Worm (Caenorhabditis elegans) whole organism, L4 larva: ENCODE data around the gene aqp-1.

Experiments
- D1046.2 ChIP-seq: fragments of 200-800 bp; sonication (Bioruptor generic); IDR thresholded peaks from 2 replicates; pipeline ENCODE4 v1.3.6; 2022; ENCODE audit warnings: missing genetic modification characterization, missing compliant biosample characterization
- F10B5.3 ChIP-seq: sonication (generic microtip); optimal IDR thresholded peaks from 2 replicates; lab custom pipeline; 2016; ENCODE audit warnings: mild to moderate bottlenecking, missing genetic modification characterization, missing compliant biosample characterization
- R02D3.7 ChIP-seq: fragments of 150-350 bp; sonication (generic microtip); optimal IDR thresholded peaks from 3 replicates; lab custom pipeline; 2014; ENCODE audit warnings: missing biosample characterization, missing genetic modification characterization
- T26A8.4 ChIP-seq: fragments of 200-800 bp; sonication (Bioruptor generic); IDR thresholded peaks from 2 replicates; pipeline ENCODE4 v1.3.6; 2022; ENCODE audit warnings: missing genetic modification characterization, missing compliant biosample characterization
- Y105C5A.15 ChIP-seq: fragments of 200-800 bp; sonication (Bioruptor generic); IDR thresholded peaks from 2 replicates; pipeline ENCODE4 v1.3.6; 2022; ENCODE audit warnings: missing genetic modification characterization, missing compliant biosample characterization
- Y48G9A.11 ChIP-seq: fragments of 200-800 bp; sonication (Bioruptor generic); IDR thresholded peaks from 2 replicates; pipeline ENCODE4 v1.3.6; 2022; ENCODE audit warnings: missing genetic modification reagents, missing genetic modification characterization, missing compliant biosample characterization
- Y5F2A.4 ChIP-seq: fragments of 200-800 bp; sonication (Bioruptor generic); optimal IDR thresholded peaks from 2 replicates; lab custom pipeline; 2018; ENCODE audit warnings: mild to moderate bottlenecking, missing genetic modification characterization, missing compliant biosample characterization
- ZK546.5 ChIP-seq, 2 experiments: sonication (generic microtip); optimal IDR thresholded peaks; 2 replicates each; lab custom pipeline; 2017; ENCODE audit warnings: missing biosample characterization in 2 of 2, missing genetic modification characterization in 2 of 2
- ama-1 ChIP-seq: fragments of 150-350 bp; optimal IDR thresholded peaks from 2 replicates; lab custom pipeline; 2014; ENCODE audit warnings: inconsistent platforms, mixed read lengths
- arid-1 ChIP-seq: fragments of 200-800 bp; sonication (Bioruptor generic); conservative IDR thresholded peaks from 2 replicates; pipeline ENCODE4 v1.3.6; 2022; ENCODE audit warnings: missing genetic modification reagents, missing genetic modification characterization, missing compliant biosample characterization
- attf-4 ChIP-seq: sonication (generic microtip); optimal IDR thresholded peaks from 3 replicates; lab custom pipeline; 2017; ENCODE audit warnings: missing biosample characterization, missing genetic modification characterization
- ceh-32 ChIP-seq: sonication (generic microtip); optimal IDR thresholded peaks from 2 replicates; lab custom pipeline; 2016; ENCODE audit warnings: mild to moderate bottlenecking, missing genetic modification characterization, missing compliant biosample characterization; ENCODE audit not compliant: poor library complexity
- cey-2 ChIP-seq: sonication (generic microtip); optimal IDR thresholded peaks from 3 replicates; lab custom pipeline; 2017; ENCODE audit warnings: missing genetic modification characterization, mild to moderate bottlenecking, missing compliant biosample characterization, antibody characterized with exemption, borderline replicate concordance; ENCODE audit not compliant: insufficient read depth
- daf-16 ChIP-seq, 3 experiments: sonication (generic microtip); optimal IDR thresholded peaks; 2 replicates each; lab custom pipeline; 2016 to 2017; ENCODE audit warnings: missing genetic modification characterization in 3 of 3, missing genetic modification reagents in 3 of 3, mild to moderate bottlenecking in 2 of 3, missing compliant biosample characterization in 2 of 3, missing biosample characterization in 1 of 3, moderate library complexity in 1 of 3
- dmd-6 ChIP-seq: fragments of 200-800 bp; sonication (Bioruptor generic); IDR thresholded peaks from 2 replicates; pipeline ENCODE4 v1.3.6; 2022; ENCODE audit warnings: missing genetic modification reagents, missing genetic modification characterization, missing compliant biosample characterization
- dmd-9 ChIP-seq: fragments of 200-800 bp; sonication (Bioruptor generic); IDR thresholded peaks from 2 replicates; pipeline ENCODE4 v1.3.6; 2022; ENCODE audit warnings: missing genetic modification reagents, missing genetic modification characterization, missing compliant biosample characterization
- dve-1 ChIP-seq: sonication (generic microtip); optimal IDR thresholded peaks from 2 replicates; lab custom pipeline; 2017; ENCODE audit warnings: antibody characterized with exemption, mild to moderate bottlenecking, missing genetic modification characterization, missing compliant biosample characterization; ENCODE audit not compliant: insufficient read depth
- egl-27 ChIP-seq: sonication (generic microtip); optimal IDR thresholded peaks from 3 replicates; lab custom pipeline; 2017; ENCODE audit warnings: missing biosample characterization, missing genetic modification reagents, missing genetic modification characterization
- gei-8 ChIP-seq: fragments of 200-800 bp; sonication (Bioruptor generic); optimal IDR thresholded peaks from 2 replicates; lab custom pipeline; 2018; ENCODE audit warnings: mild to moderate bottlenecking, missing genetic modification characterization, missing compliant biosample characterization
- hif-1 ChIP-seq, 2 experiments: sonication (generic microtip); optimal IDR thresholded peaks; 2 replicates each; lab custom pipeline; 2016 to 2017; ENCODE audit warnings: missing compliant biosample characterization in 2 of 2, missing genetic modification characterization in 2 of 2, missing genetic modification reagents in 2 of 2, missing genotype in 2 of 2, mild to moderate bottlenecking in 1 of 2
- hlh-30 ChIP-seq: sonication (generic microtip); optimal IDR thresholded peaks from 2 replicates; lab custom pipeline; 2017; ENCODE audit warnings: antibody characterized with exemption, mild to moderate bottlenecking, missing genetic modification characterization, missing compliant biosample characterization; ENCODE audit not compliant: insufficient read depth
- hmg-1.1 ChIP-seq: fragments of 200-800 bp; sonication (Bioruptor generic); IDR thresholded peaks from 2 replicates; pipeline ENCODE4 v1.3.6; 2022; ENCODE audit warnings: missing genetic modification reagents, missing genetic modification characterization, missing compliant biosample characterization
- lin-1 ChIP-seq: fragments of 200-800 bp; sonication (Bioruptor generic); IDR thresholded peaks from 2 replicates; pipeline ENCODE4 v1.3.6; 2022; ENCODE audit warnings: missing genetic modification reagents, missing genetic modification characterization, missing compliant biosample characterization
- lin-38 ChIP-seq: fragments of 200-800 bp; sonication (Bioruptor generic); IDR thresholded peaks from 2 replicates; pipeline ENCODE4 v1.3.6; 2022; ENCODE audit warnings: missing genetic modification reagents, missing genetic modification characterization, missing compliant biosample characterization
- mdl-1 ChIP-seq, 2 experiments: fragments of 150-350 bp in 1 of 2; sonication (generic microtip) in 1 of 2; optimal IDR thresholded peaks; 2 replicates each; lab custom pipeline; 2014 to 2017; ENCODE audit warnings: missing biosample characterization in 2 of 2, missing genetic modification characterization in 2 of 2
- mep-1 ChIP-seq: fragments of 150-350 bp; sonication (generic microtip); optimal IDR thresholded peaks from 3 replicates; lab custom pipeline; 2014; ENCODE audit warnings: missing biosample characterization, missing genetic modification characterization
- mxl-2 ChIP-seq: fragments of 200-800 bp; sonication (Bioruptor generic); conservative IDR thresholded peaks from 2 replicates; pipeline ENCODE4 v1.3.6; 2022; ENCODE audit warnings: missing genetic modification reagents, missing genetic modification characterization, missing compliant biosample characterization
- mxl-3 ChIP-seq: fragments of 200-800 bp; sonication (Bioruptor generic); optimal IDR thresholded peaks from 2 replicates; lab custom pipeline; 2018; ENCODE audit warnings: mild to moderate bottlenecking, missing genetic modification characterization, missing compliant biosample characterization
- nhr-102 ChIP-seq: sonication (generic microtip); optimal IDR thresholded peaks from 2 replicates; lab custom pipeline; 2016; ENCODE audit warnings: mild to moderate bottlenecking, missing genetic modification characterization, moderate library complexity, missing compliant biosample characterization
- nhr-11 ChIP-seq: fragments of 150-350 bp; optimal IDR thresholded peaks from 2 replicates; lab custom pipeline; 2014; ENCODE audit warnings: missing biosample characterization, missing genetic modification characterization
- nhr-237 ChIP-seq: sonication (generic microtip); optimal IDR thresholded peaks from 2 replicates; lab custom pipeline; 2017; ENCODE audit warnings: missing biosample characterization, missing genetic modification characterization
- nhr-28 ChIP-seq: fragments of 150-350 bp; optimal IDR thresholded peaks from 2 replicates; lab custom pipeline; 2014; ENCODE audit warnings: missing biosample characterization, missing genetic modification characterization
- nhr-42 ChIP-seq: fragments of 200-800 bp; sonication (Bioruptor generic); IDR thresholded peaks from 2 replicates; pipeline ENCODE4 v1.3.6; 2022; ENCODE audit warnings: missing genetic modification characterization, missing compliant biosample characterization
- nhr-6 ChIP-seq: fragments of 150-350 bp; optimal IDR thresholded peaks from 2 replicates; lab custom pipeline; 2014; ENCODE audit warnings: missing biosample characterization, missing genetic modification characterization
- nhr-76 ChIP-seq: fragments of 150-350 bp; optimal IDR thresholded peaks from 2 replicates; lab custom pipeline; 2014; ENCODE audit warnings: missing biosample characterization, missing genetic modification characterization
- nhr-77 ChIP-seq: fragments of 150-350 bp; optimal IDR thresholded peaks from 2 replicates; lab custom pipeline; 2014; ENCODE audit warnings: missing biosample characterization, missing genetic modification characterization
- pqm-1 ChIP-seq: sonication (generic microtip); optimal IDR thresholded peaks from 2 replicates; lab custom pipeline; 2017; ENCODE audit warnings: missing biosample characterization, missing genetic modification characterization
- saeg-2 ChIP-seq: fragments of 200-800 bp; sonication (Bioruptor generic); IDR thresholded peaks from 2 replicates; pipeline ENCODE4 v1.3.6; 2022; ENCODE audit warnings: missing genetic modification reagents, missing genetic modification characterization, missing compliant biosample characterization
- snpc-1.2 ChIP-seq: fragments of 200-800 bp; sonication (Bioruptor generic); IDR thresholded peaks from 2 replicates; pipeline ENCODE4 v1.3.6; 2022; ENCODE audit warnings: missing genetic modification reagents, missing genetic modification characterization, missing compliant biosample characterization
- spr-3 ChIP-seq: fragments of 200-800 bp; sonication (Bioruptor generic); optimal IDR thresholded peaks from 2 replicates; lab custom pipeline; 2018; ENCODE audit warnings: mild to moderate bottlenecking, missing genetic modification characterization, missing compliant biosample characterization
- tag-97 ChIP-seq: fragments of 200-800 bp; sonication (Bioruptor generic); IDR thresholded peaks from 2 replicates; pipeline ENCODE4 v1.3.6; 2022; ENCODE audit warnings: missing genetic modification characterization, missing compliant biosample characterization
- tra-1 ChIP-seq: fragments of 200-800 bp; sonication (Bioruptor generic); IDR thresholded peaks from 2 replicates; pipeline ENCODE4 v1.3.6; 2022; ENCODE audit warnings: missing genetic modification reagents, missing genetic modification characterization, missing compliant biosample characterization
- vab-7 ChIP-seq: fragments of 200-800 bp; sonication (Bioruptor generic); IDR thresholded peaks from 2 replicates; pipeline ENCODE4 v1.3.6; 2022; ENCODE audit warnings: missing genetic modification reagents, missing genetic modification characterization, missing compliant biosample characterization
- zag-1 ChIP-seq: fragments of 150-350 bp; optimal IDR thresholded peaks from 2 replicates; lab custom pipeline; 2014; ENCODE audit warnings: missing biosample characterization, missing genetic modification characterization
- zfp-2 ChIP-seq: sonication (generic microtip); optimal IDR thresholded peaks from 2 replicates; lab custom pipeline; 2016; ENCODE audit warnings: mild to moderate bottlenecking, missing genetic modification characterization, missing compliant biosample characterization
- ztf-11 ChIP-seq: fragments of 150-350 bp; optimal IDR thresholded peaks from 2 replicates; lab custom pipeline; 2014; ENCODE audit warnings: missing biosample characterization, missing genetic modification characterization
- ztf-7 ChIP-seq: fragments of 150-350 bp; optimal IDR thresholded peaks from 2 replicates; lab custom pipeline; 2014; ENCODE audit warnings: missing biosample characterization, missing genetic modification characterization

The aqp-1 gene

ce11 chrII:7264675-7265074, 26.5 kb upstream of the aqp-1 start (continued):
- TF ChIP-seq ztf-11 (tag; lab: Kevin White, UChicago) (no peak), nhr-76 (tag; lab: Kevin White, UChicago) (no peak), nhr-77 (peak; percentile 71), spr-3 (GFP tag; lab: Kevin White, UChicago) (no peak), dve-1 (peak; percentile 65), attf-4 (tag; lab: Kevin White, UChicago) (no peak), zfp-2 (no peak), mdl-1 (tag; optimal IDR thresholded peaks at IDR 0.05; lab: Kevin White, UChicago) (peak in 1 of 2 experiments; percentile 68), egl-27 (tag; lab: Kevin White, UChicago) (no peak), nhr-6 (tag; lab: Kevin White, UChicago) (no peak), mep-1 (tag; lab: Kevin White, UChicago) (no peak), ztf-7 (tag; lab: Kevin White, UChicago) (no peak), gei-8 (GFP tag; lab: Kevin White, UChicago) (no peak), nhr-102 (peak; percentile 60), Y105C5A.15 (no peak), ceh-32 (tag; lab: Kevin White, UChicago) (no peak), T26A8.4 (GFP tag; lab: Robert Waterston, UW) (no peak), arid-1 (GFP tag; lab: Robert Waterston, UW) (no peak), hmg-1.1 (GFP tag; lab: Robert Waterston, UW) (no peak), R02D3.7 (no peak), zag-1 (no peak), dmd-6 (GFP tag; lab: Robert Waterston, UW) (peak; percentile 87), dmd-9 (GFP tag; lab: Robert Waterston, UW) (no peak), pqm-1 (tag; lab: Kevin White, UChicago) (peak; percentile 70), nhr-11 (no peak), ama-1 (lab: Kevin White, UChicago) (no peak), lin-1 (no peak), snpc-1.2 (no peak), nhr-42 (GFP tag; lab: Robert Waterston, UW) (no peak), daf-16 (GFP tag; optimal IDR thresholded peaks at IDR 0.05; lab: Kevin White, UChicago) (no peak), daf-16 (tag; optimal IDR thresholded peaks at IDR 0.05; lab: Kevin White, UChicago) (peak; percentile 93), nhr-237 (tag; lab: Kevin White, UChicago) (no peak), mxl-2 (GFP tag; lab: Robert Waterston, UW) (no peak), Y5F2A.4 (no peak), ZK546.5 (tag; optimal IDR thresholded peaks at IDR 0.05; lab: Kevin White, UChicago) (no peak), tra-1 (GFP tag; lab: Robert Waterston, UW) (no peak), mxl-3 (peak; percentile 48), cey-2 (no peak), D1046.2 (GFP tag; lab: Robert Waterston, UW) (no peak), vab-7 (GFP tag; lab: Robert Waterston, UW) (no peak), lin-38 (GFP tag; lab: Robert Waterston, UW) (no peak), hlh-30 (tag; lab: Kevin White, UChicago) (peak; percentile 72), hif-1 (tag; optimal IDR thresholded peaks at IDR 0.05; lab: Kevin White, UChicago) (no peak)
- TF ChIP-seq, all 104 proteins: peak for 12

ce11 chrII:7261854-7262253, 23.7 kb upstream of the aqp-1 start, which contains the start of gene C30G12.4:
TSS of gene C30G12.4 (plus strand) at chrII:7262154.
- no peak for TF ChIP-seq saeg-2 (GFP tag; lab: Robert Waterston, UW)
- TF ChIP-seq Y48G9A.11 (GFP tag; lab: Robert Waterston, UW), result no peak
- no peak for TF ChIP-seq tra-1 (GFP tag; lab: Robert Waterston, UW)
- no peak for TF ChIP-seq F10B5.3 (tag; lab: Kevin White, UChicago)
- TF ChIP-seq nhr-28 (tag; lab: Kevin White, UChicago), result no peak
- no peak for TF ChIP-seq tag-97 (GFP tag; lab: Robert Waterston, UW)
- TF ChIP-seq, all 104 proteins: peak for 0
